Fruit fly (Drosophila melanogaster): ENCODE measurements around the gene CG17249.

DNA sequence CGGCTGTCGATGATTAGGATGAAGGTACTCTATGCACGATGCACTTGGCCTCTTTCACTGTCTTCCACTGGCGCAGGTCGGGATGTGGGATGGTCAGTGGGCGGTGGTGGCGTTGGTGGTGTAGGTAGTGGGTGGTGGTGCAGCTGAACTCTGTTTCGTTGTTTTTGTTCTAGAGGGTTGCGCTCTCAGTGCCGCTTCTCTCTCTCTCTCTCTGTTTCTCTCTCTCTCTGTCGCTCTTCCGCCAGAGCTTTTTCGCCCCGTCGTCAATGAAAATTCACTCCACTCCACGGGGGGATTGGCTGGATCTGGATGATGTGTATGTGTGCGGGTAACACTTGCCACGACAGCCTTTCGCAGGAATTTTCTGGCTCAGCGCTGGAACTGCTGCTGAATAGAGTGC is 10.4 kb downstream of the CG17249 start:
- TF ChIP-seq CG33017 (tag; optimal IDR thresholded peaks at IDR 0.05) (no peak), Hr96 (GFP tag; optimal IDR thresholded peaks at IDR 0.05) (no peak), CG12768 (GFP tag; optimal IDR thresholded peaks at IDR 0.05) (no peak), ovo (GFP tag; optimal IDR thresholded peaks at IDR 0.05) (no peak), Mnt (GFP tag; optimal IDR thresholded peaks at IDR 0.05) (no peak), cnc (optimal IDR thresholded peaks at IDR 0.05) (no peak), toe (GFP tag; optimal IDR thresholded peaks at IDR 0.05) (no peak)
